Worm (Caenorhabditis elegans) whole organism, L1 larva: ENCODE measurements around the gene W02G9.4.

Experiments used
- C04F5.9 ChIP-seq: sonication (generic microtip); optimal IDR thresholded peaks from 2 replicates; lab custom pipeline; 2016; ENCODE audit warnings: missing genetic modification characterization, missing compliant biosample characterization
- F16B12.6 ChIP-seq: fragments of 150-350 bp; optimal IDR thresholded peaks from 2 replicates; lab custom pipeline; 2014; ENCODE audit warnings: missing biosample characterization, missing genetic modification characterization
- aha-1 ChIP-seq: fragments of 150-350 bp; optimal IDR thresholded peaks from 2 replicates; lab custom pipeline; 2014; ENCODE audit warnings: missing biosample characterization, missing genetic modification characterization
- alr-1 ChIP-seq: fragments of 200-800 bp; sonication (Bioruptor generic); optimal IDR thresholded peaks from 2 replicates; lab custom pipeline; 2018; ENCODE audit warnings: borderline replicate concordance, mild to moderate bottlenecking, missing genetic modification characterization, missing compliant biosample characterization
- blmp-1 ChIP-seq: fragments of 150-350 bp; optimal IDR thresholded peaks from 2 replicates; lab custom pipeline; 2014; ENCODE audit warnings: missing biosample characterization, missing genetic modification characterization
- ceh-88 ChIP-seq: fragments of 200-800 bp; sonication (Bioruptor generic); IDR thresholded peaks from 2 replicates; pipeline ENCODE4 v1.3.6; 2022; ENCODE audit warnings: missing genetic modification characterization, missing compliant biosample characterization
- ces-1 ChIP-seq: fragments of 150-350 bp; optimal IDR thresholded peaks from 2 replicates; lab custom pipeline; 2014; ENCODE audit warnings: missing biosample characterization, missing genetic modification reagents, missing genetic modification characterization
- dpl-1 ChIP-seq, 3 experiments: fragments of 150-350 bp in 2 of 3; sonication (generic microtip) in 1 of 3; optimal IDR thresholded peaks; 2 replicates each; lab custom pipeline; 2014 to 2017; ENCODE audit warnings: missing biosample characterization in 3 of 3, missing genetic modification characterization in 3 of 3, missing genetic modification reagents in 3 of 3
- dsc-1 ChIP-seq: sonication (generic microtip); optimal IDR thresholded peaks from 2 replicates; lab custom pipeline; 2016; ENCODE audit warnings: mild to moderate bottlenecking, missing genetic modification characterization, missing compliant biosample characterization
- efl-1 ChIP-seq, 4 experiments: fragments of 150-350 bp; optimal IDR thresholded peaks in 3 of 4; peaks in 1 of 4; 1 replicate in 1 of 4; 2 replicates in 3 of 4; lab custom pipeline; 2014; ENCODE audit warnings: missing biosample characterization in 2 of 4, missing genetic modification characterization in 2 of 4, missing genetic modification reagents in 2 of 4
- efl-3 ChIP-seq: fragments of 200-800 bp; sonication (Bioruptor generic); optimal IDR thresholded peaks from 2 replicates; lab custom pipeline; 2018; ENCODE audit warnings: mild to moderate bottlenecking, missing genetic modification characterization, missing compliant biosample characterization
- egl-13 ChIP-seq: sonication (generic microtip); optimal IDR thresholded peaks from 2 replicates; lab custom pipeline; 2016; ENCODE audit warnings: missing genotype, missing genetic modification reagents, missing genetic modification characterization, missing compliant biosample characterization
- egl-27 ChIP-seq, 2 experiments: fragments of 150-350 bp in 1 of 2; sonication (generic microtip); optimal IDR thresholded peaks; 3 replicates each; lab custom pipeline; 2017 to 2018; ENCODE audit warnings: missing biosample characterization in 2 of 2, missing genetic modification characterization in 2 of 2, missing genetic modification reagents in 2 of 2
- elt-3 ChIP-seq, 6 experiments: fragments of 150-350 bp in 1 of 6; sonication (generic microtip); optimal IDR thresholded peaks; 2 replicates each; lab custom pipeline; 2017 to 2018; ENCODE audit warnings: missing biosample characterization in 6 of 6, missing genetic modification characterization in 6 of 6, inconsistent platforms in 1 of 6
- ets-5 ChIP-seq: fragments of 200-800 bp; sonication (Bioruptor generic); IDR thresholded peaks from 2 replicates; pipeline ENCODE4 v1.3.6; 2022; ENCODE audit warnings: missing genetic modification characterization, missing compliant biosample characterization
- fkh-4 ChIP-seq: sonication (generic microtip); optimal IDR thresholded peaks from 2 replicates; lab custom pipeline; 2016; ENCODE audit warnings: missing compliant biosample characterization, missing genetic modification characterization, borderline replicate concordance
- lin-15B ChIP-seq: fragments of 150-350 bp; sonication (generic microtip); optimal IDR thresholded peaks from 3 replicates; lab custom pipeline; 2014; ENCODE audit warnings: missing biosample characterization, missing genetic modification characterization
- lin-39 ChIP-seq: fragments of 150-350 bp; optimal IDR thresholded peaks from 2 replicates; lab custom pipeline; 2014; ENCODE audit warnings: missing biosample characterization, missing genetic modification reagents, missing genetic modification characterization
- lir-3 ChIP-seq: sonication (generic microtip); optimal IDR thresholded peaks from 2 replicates; lab custom pipeline; 2016; ENCODE audit warnings: mild to moderate bottlenecking, missing genetic modification characterization, moderate library complexity, missing compliant biosample characterization; ENCODE audit not compliant: poor library complexity
- mdl-1 ChIP-seq, 2 experiments: fragments of 150-350 bp; optimal IDR thresholded peaks; 2 replicates each; lab custom pipeline; 2014 to 2017; ENCODE audit warnings: missing biosample characterization in 2 of 2, missing genetic modification characterization in 2 of 2, inconsistent platforms in 1 of 2
- mep-1 ChIP-seq: fragments of 150-350 bp; optimal IDR thresholded peaks from 2 replicates; lab custom pipeline; 2014; ENCODE audit warnings: missing biosample characterization, missing genetic modification characterization
- nhr-11 ChIP-seq: fragments of 150-350 bp; optimal IDR thresholded peaks from 2 replicates; lab custom pipeline; 2014; ENCODE audit warnings: missing biosample characterization, missing genetic modification characterization
- nhr-20 ChIP-seq: sonication (generic microtip); optimal IDR thresholded peaks from 2 replicates; lab custom pipeline; 2016; ENCODE audit warnings: mild to moderate bottlenecking, missing genetic modification characterization, missing compliant biosample characterization
- nhr-28 ChIP-seq: fragments of 150-350 bp; optimal IDR thresholded peaks from 2 replicates; lab custom pipeline; 2014; ENCODE audit warnings: missing biosample characterization, missing genetic modification characterization
- pax-3 ChIP-seq: fragments of 200-800 bp; sonication (Bioruptor generic); optimal IDR thresholded peaks from 2 replicates; lab custom pipeline; 2018; ENCODE audit warnings: mild to moderate bottlenecking, missing genetic modification characterization, moderate library complexity, missing compliant biosample characterization
- snpc-4 ChIP-seq: fragments of 150-350 bp; optimal IDR thresholded peaks from 2 replicates; lab custom pipeline; 2014; ENCODE audit warnings: missing biosample characterization, missing genetic modification characterization
- snu-23 ChIP-seq: sonication (generic microtip); optimal IDR thresholded peaks from 2 replicates; lab custom pipeline; 2016; ENCODE audit warnings: missing genetic modification characterization, missing compliant biosample characterization
- sup-37 ChIP-seq: fragments of 200-800 bp; sonication (Bioruptor generic); optimal IDR thresholded peaks from 2 replicates; lab custom pipeline; 2018; ENCODE audit warnings: mild to moderate bottlenecking, missing genetic modification characterization, missing compliant biosample characterization
- swsn-7 ChIP-seq: sonication (generic microtip); optimal IDR thresholded peaks from 2 replicates; lab custom pipeline; 2016; ENCODE audit warnings: missing genetic modification characterization, missing compliant biosample characterization
- tbx-2 ChIP-seq: sonication (generic microtip); optimal IDR thresholded peaks from 2 replicates; lab custom pipeline; 2016; ENCODE audit warnings: missing genetic modification characterization, missing compliant biosample characterization
- unc-30 ChIP-seq: sonication (generic microtip); optimal IDR thresholded peaks from 2 replicates; lab custom pipeline; 2017; ENCODE audit warnings: missing biosample characterization, missing genetic modification characterization
- unc-62 ChIP-seq: fragments of 150-350 bp; optimal IDR thresholded peaks from 2 replicates; lab custom pipeline; 2014; ENCODE audit warnings: missing biosample characterization, missing genetic modification reagents, missing genetic modification characterization
- unc-86 ChIP-seq: sonication (generic microtip); optimal IDR thresholded peaks from 2 replicates; lab custom pipeline; 2016; ENCODE audit warnings: missing genetic modification characterization, missing compliant biosample characterization
- zag-1 ChIP-seq: fragments of 150-350 bp; optimal IDR thresholded peaks from 2 replicates; lab custom pipeline; 2014; ENCODE audit warnings: missing biosample characterization, missing genetic modification characterization
- ztf-11 ChIP-seq, 2 experiments: sonication (generic microtip); optimal IDR thresholded peaks; 2 replicates each; lab custom pipeline; 2016 to 2017; ENCODE audit warnings: missing genetic modification characterization in 2 of 2, missing biosample characterization in 1 of 2, missing compliant biosample characterization in 1 of 2
- ztf-4 ChIP-seq: fragments of 150-350 bp; optimal IDR thresholded peaks from 2 replicates; lab custom pipeline; 2014; ENCODE audit warnings: missing biosample characterization, missing genetic modification characterization

Gene W02G9.4

ce11 chrV:2673807-2674206, 7.1 kb downstream of the W02G9.4 start (continued):
- TF ChIP-seq ztf-11 (tag; optimal IDR thresholded peaks at IDR 0.05; lab: Kevin White, UChicago) = no peak
- no peak for TF ChIP-seq lin-15B (tag; lab: Kevin White, UChicago)
- no peak for TF ChIP-seq lir-3 (tag; lab: Kevin White, UChicago)
- peak; percentile 25 for TF ChIP-seq dsc-1 (tag; lab: Kevin White, UChicago)
- TF ChIP-seq aha-1 = no peak
- TF ChIP-seq C04F5.9 (tag; lab: Kevin White, UChicago) = no peak
- no peak for TF ChIP-seq efl-3 (GFP tag; lab: Kevin White, UChicago)
- peak; percentile 25 to 40 (median 25) for TF ChIP-seq dpl-1 (GFP tag; optimal IDR thresholded peaks at IDR 0.05; lab: Kevin White, UChicago)
- peak; percentile 10 for TF ChIP-seq mep-1 (tag; lab: Kevin White, UChicago)
- peak in 1 of 2 experiments; percentile 12 for TF ChIP-seq mdl-1 (tag; optimal IDR thresholded peaks at IDR 0.05; lab: Kevin White, UChicago)
- TF ChIP-seq, all 84 proteins: peak for 25

- TF ChIP-seq efl-3 (GFP tag; lab: Kevin White, UChicago) (no peak), efl-1 (optimal IDR thresholded peaks at IDR 0.05; lab: Kevin White, UChicago) (no peak), efl-1 (GFP tag; optimal IDR thresholded peaks at IDR 0.05 in 1 of 2; lab: Kevin White, UChicago) (peak in 1 of 2 experiments; percentile 50), blmp-1 (peak; percentile 93)
Observed at ce11 chrV:2675692-2676091, 9.0 kb downstream of the W02G9.4 start.

ce11 chrV:2677648-2678047, 10.9 kb downstream of the W02G9.4 start:
- TF ChIP-seq unc-30 (no peak), pax-3 (no peak), nhr-11 (tag; lab: Kevin White, UChicago) (no peak), ztf-11 (tag; optimal IDR thresholded peaks at IDR 0.05; lab: Kevin White, UChicago) (no peak), efl-1 (optimal IDR thresholded peaks at IDR 0.05; lab: Kevin White, UChicago) (no peak), efl-1 (GFP tag; optimal IDR thresholded peaks at IDR 0.05 in 1 of 2; lab: Kevin White, UChicago) (no peak), ztf-4 (tag; lab: Kevin White, UChicago) (no peak), lir-3 (tag; lab: Kevin White, UChicago) (no peak)

ce11 chrV:2683497-2683896, 16.8 kb downstream of the W02G9.4 start:
- no peak for TF ChIP-seq ets-5 (GFP tag; lab: Robert Waterston, UW)
- TF ChIP-seq dsc-1 (tag; lab: Kevin White, UChicago) = no peak
- no peak for TF ChIP-seq nhr-28 (tag; lab: Kevin White, UChicago)
- TF ChIP-seq snu-23 (GFP tag; lab: Kevin White, UChicago) = no peak
- TF ChIP-seq efl-1 (optimal IDR thresholded peaks at IDR 0.05; lab: Kevin White, UChicago) = no peak
- no peak for TF ChIP-seq efl-1 (GFP tag; optimal IDR thresholded peaks at IDR 0.05 in 1 of 2; lab: Kevin White, UChicago)
- no peak for TF ChIP-seq nhr-11 (tag; lab: Kevin White, UChicago)
- TF ChIP-seq fkh-4 (tag; lab: Kevin White, UChicago) = no peak
- no peak for TF ChIP-seq elt-3 (tag; optimal IDR thresholded peaks at IDR 0.05; lab: Kevin White, UChicago)
- no peak for TF ChIP-seq egl-27 (tag; optimal IDR thresholded peaks at IDR 0.05; lab: Kevin White, UChicago)
- TF ChIP-seq snpc-4 (tag; lab: Kevin White, UChicago) = no peak
- TF ChIP-seq C04F5.9 (tag; lab: Kevin White, UChicago) = no peak
- TF ChIP-seq nhr-20 (tag; lab: Kevin White, UChicago) = no peak
- TF ChIP-seq ceh-88 (GFP tag; lab: Robert Waterston, UW) = no peak
- TF ChIP-seq zag-1 (tag; lab: Kevin White, UChicago) = no peak
- TF ChIP-seq lin-39 (tag; lab: Kevin White, UChicago) = no peak
- no peak for TF ChIP-seq tbx-2 (tag; lab: Kevin White, UChicago)
- no peak for TF ChIP-seq swsn-7 (tag; lab: Kevin White, UChicago)
- TF ChIP-seq egl-13 (tag; lab: Kevin White, UChicago) = no peak
- no peak for TF ChIP-seq F16B12.6 (tag; lab: Kevin White, UChicago)
- TF ChIP-seq, all 84 proteins: peak for 0

- no peak for TF ChIP-seq nhr-11 (tag; lab: Kevin White, UChicago)
- no peak for TF ChIP-seq snu-23 (GFP tag; lab: Kevin White, UChicago)
- TF ChIP-seq ztf-11 (tag; optimal IDR thresholded peaks at IDR 0.05; lab: Kevin White, UChicago) = no peak
- TF ChIP-seq alr-1 (tag; lab: Kevin White, UChicago) = no peak
- no peak for TF ChIP-seq unc-86 (tag; lab: Kevin White, UChicago)
- TF ChIP-seq ces-1 = no peak
- TF ChIP-seq sup-37 (GFP tag; lab: Kevin White, UChicago) = no peak
- no peak for TF ChIP-seq unc-62
Observed at ce11 chrV:2684227-2684626, 17.5 kb downstream of the W02G9.4 start.
